Worm (Caenorhabditis elegans) whole organism, L1 larva: ENCODE data around the gene T01D3.1.

ENCODE experiments used
- C16A3.4 ChIP-seq: fragments of 150-350 bp; optimal IDR thresholded peaks from 2 replicates; lab custom pipeline; 2014; ENCODE audit warnings: missing biosample characterization, missing genetic modification characterization
- blmp-1 ChIP-seq: fragments of 150-350 bp; optimal IDR thresholded peaks from 2 replicates; lab custom pipeline; 2014; ENCODE audit warnings: missing biosample characterization, missing genetic modification characterization
- ceh-63 ChIP-seq: fragments of 200-800 bp; sonication (Bioruptor generic); optimal IDR thresholded peaks from 2 replicates; lab custom pipeline; 2018; ENCODE audit warnings: mild to moderate bottlenecking, missing genetic modification characterization, missing compliant biosample characterization
- ceh-88 ChIP-seq: fragments of 200-800 bp; sonication (Bioruptor generic); IDR thresholded peaks from 2 replicates; pipeline ENCODE4 v1.3.6; 2022; ENCODE audit warnings: missing genetic modification characterization, missing compliant biosample characterization
- dpl-1 ChIP-seq, 3 experiments: fragments of 150-350 bp in 2 of 3; sonication (generic microtip) in 1 of 3; optimal IDR thresholded peaks; 2 replicates each; lab custom pipeline; 2014 to 2017; ENCODE audit warnings: missing biosample characterization in 3 of 3, missing genetic modification characterization in 3 of 3, missing genetic modification reagents in 3 of 3
- efl-3 ChIP-seq: fragments of 200-800 bp; sonication (Bioruptor generic); optimal IDR thresholded peaks from 2 replicates; lab custom pipeline; 2018; ENCODE audit warnings: mild to moderate bottlenecking, missing genetic modification characterization, missing compliant biosample characterization
- egl-13 ChIP-seq: sonication (generic microtip); optimal IDR thresholded peaks from 2 replicates; lab custom pipeline; 2016; ENCODE audit warnings: missing genotype, missing genetic modification reagents, missing genetic modification characterization, missing compliant biosample characterization
- elt-2 ChIP-seq: sonication (generic microtip); optimal IDR thresholded peaks from 2 replicates; lab custom pipeline; 2016; ENCODE audit warnings: missing genetic modification characterization, mild to moderate bottlenecking, inconsistent platforms, missing compliant biosample characterization, missing genetic modification reagents
- elt-3 ChIP-seq, 6 experiments: fragments of 150-350 bp in 1 of 6; sonication (generic microtip); optimal IDR thresholded peaks; 2 replicates each; lab custom pipeline; 2017 to 2018; ENCODE audit warnings: missing biosample characterization in 6 of 6, missing genetic modification characterization in 6 of 6, inconsistent platforms in 1 of 6
- fkh-8 ChIP-seq: sonication (generic microtip); optimal IDR thresholded peaks from 2 replicates; lab custom pipeline; 2016; ENCODE audit warnings: mild to moderate bottlenecking, missing genetic modification characterization, missing compliant biosample characterization
- hlh-17 ChIP-seq: fragments of 200-800 bp; sonication (Bioruptor generic); optimal IDR thresholded peaks from 2 replicates; lab custom pipeline; 2018; ENCODE audit warnings: missing genetic modification characterization, mild to moderate bottlenecking, missing compliant biosample characterization, moderate library complexity, borderline replicate concordance
- irx-1 ChIP-seq: sonication (generic microtip); optimal IDR thresholded peaks from 2 replicates; lab custom pipeline; 2016; ENCODE audit warnings: missing genetic modification characterization, missing compliant biosample characterization
- jun-1 ChIP-seq: fragments of 150-350 bp; optimal IDR thresholded peaks from 2 replicates; lab custom pipeline; 2014; ENCODE audit warnings: missing biosample characterization, missing genetic modification reagents, missing genetic modification characterization
- lin-13 ChIP-seq: fragments of 150-350 bp; optimal IDR thresholded peaks from 2 replicates; lab custom pipeline; 2014; ENCODE audit warnings: missing biosample characterization, missing genetic modification reagents, missing genetic modification characterization
- lin-14 ChIP-seq: fragments of 200-800 bp; sonication (Bioruptor generic); optimal IDR thresholded peaks from 2 replicates; lab custom pipeline; 2018; ENCODE audit warnings: mild to moderate bottlenecking, missing genetic modification characterization, moderate library complexity, missing compliant biosample characterization
- lin-35 ChIP-seq, 2 experiments: fragments of 150-350 bp; optimal IDR thresholded peaks; 2 replicates each; lab custom pipeline; 2014; ENCODE audit warnings: missing biosample characterization in 2 of 2, missing genetic modification characterization in 2 of 2, missing genetic modification reagents in 2 of 2
- lin-39 ChIP-seq: fragments of 150-350 bp; optimal IDR thresholded peaks from 2 replicates; lab custom pipeline; 2014; ENCODE audit warnings: missing biosample characterization, missing genetic modification reagents, missing genetic modification characterization
- lsy-2 ChIP-seq, 2 experiments: fragments of 150-350 bp; optimal IDR thresholded peaks; 2 replicates each; lab custom pipeline; 2014; ENCODE audit warnings: missing biosample characterization in 2 of 2, missing genetic modification characterization in 2 of 2
- mdl-1 ChIP-seq, 2 experiments: fragments of 150-350 bp; optimal IDR thresholded peaks; 2 replicates each; lab custom pipeline; 2014 to 2017; ENCODE audit warnings: missing biosample characterization in 2 of 2, missing genetic modification characterization in 2 of 2, inconsistent platforms in 1 of 2
- mef-2 ChIP-seq: fragments of 150-350 bp; optimal IDR thresholded peaks from 2 replicates; lab custom pipeline; 2014; ENCODE audit warnings: missing biosample characterization, missing genetic modification characterization
- mep-1 ChIP-seq: fragments of 150-350 bp; optimal IDR thresholded peaks from 2 replicates; lab custom pipeline; 2014; ENCODE audit warnings: missing biosample characterization, missing genetic modification characterization
- nhr-11 ChIP-seq: fragments of 150-350 bp; optimal IDR thresholded peaks from 2 replicates; lab custom pipeline; 2014; ENCODE audit warnings: missing biosample characterization, missing genetic modification characterization
- nhr-19 ChIP-seq: fragments of 200-800 bp; sonication (Bioruptor generic); conservative IDR thresholded peaks from 2 replicates; pipeline ENCODE4 v1.3.6; 2022; ENCODE audit warnings: missing genetic modification characterization, missing compliant biosample characterization
- nhr-20 ChIP-seq: sonication (generic microtip); optimal IDR thresholded peaks from 2 replicates; lab custom pipeline; 2016; ENCODE audit warnings: mild to moderate bottlenecking, missing genetic modification characterization, missing compliant biosample characterization
- nhr-47 ChIP-seq: sonication (generic microtip); optimal IDR thresholded peaks from 2 replicates; lab custom pipeline; 2016; ENCODE audit warnings: mild to moderate bottlenecking, missing genetic modification characterization, moderate library complexity, missing compliant biosample characterization
- nhr-71 ChIP-seq: sonication (generic microtip); optimal IDR thresholded peaks from 2 replicates; lab custom pipeline; 2016; ENCODE audit warnings: mild to moderate bottlenecking, missing genetic modification characterization, moderate library complexity, missing compliant biosample characterization
- nhr-77 ChIP-seq: fragments of 150-350 bp; optimal IDR thresholded peaks from 2 replicates; lab custom pipeline; 2014; ENCODE audit warnings: missing biosample characterization, missing genetic modification characterization
- nhr-85 ChIP-seq: sonication (generic microtip); peaks from one replicate; lab custom pipeline; 2016; ENCODE audit warnings: missing genetic modification characterization, inconsistent platforms, missing compliant biosample characterization
- nhr-90 ChIP-seq: sonication (generic microtip); optimal IDR thresholded peaks from 2 replicates; lab custom pipeline; 2016; ENCODE audit warnings: mild to moderate bottlenecking, missing genetic modification characterization, missing compliant biosample characterization; ENCODE audit not compliant: poor library complexity
- pax-3 ChIP-seq: fragments of 200-800 bp; sonication (Bioruptor generic); optimal IDR thresholded peaks from 2 replicates; lab custom pipeline; 2018; ENCODE audit warnings: mild to moderate bottlenecking, missing genetic modification characterization, moderate library complexity, missing compliant biosample characterization
- rnt-1 ChIP-seq: sonication (generic microtip); optimal IDR thresholded peaks from 2 replicates; lab custom pipeline; 2016; ENCODE audit warnings: mild to moderate bottlenecking, missing genetic modification characterization, moderate library complexity, missing compliant biosample characterization
- snu-23 ChIP-seq: sonication (generic microtip); optimal IDR thresholded peaks from 2 replicates; lab custom pipeline; 2016; ENCODE audit warnings: missing genetic modification characterization, missing compliant biosample characterization
- sox-4 ChIP-seq: sonication (generic microtip); optimal IDR thresholded peaks from 2 replicates; lab custom pipeline; 2016; ENCODE audit warnings: missing genetic modification characterization, missing compliant biosample characterization
- swsn-7 ChIP-seq: sonication (generic microtip); optimal IDR thresholded peaks from 2 replicates; lab custom pipeline; 2016; ENCODE audit warnings: missing genetic modification characterization, missing compliant biosample characterization
- unc-130 ChIP-seq: fragments of 150-350 bp; optimal IDR thresholded peaks from 2 replicates; lab custom pipeline; 2017; ENCODE audit warnings: missing biosample characterization, missing genetic modification characterization, inconsistent platforms
- unc-86 ChIP-seq: sonication (generic microtip); optimal IDR thresholded peaks from 2 replicates; lab custom pipeline; 2016; ENCODE audit warnings: missing genetic modification characterization, missing compliant biosample characterization
- unc-98 ChIP-seq: fragments of 200-800 bp; sonication (Bioruptor generic); IDR thresholded peaks from 2 replicates; pipeline ENCODE4 v1.3.6; 2022; ENCODE audit warnings: missing genetic modification characterization, missing compliant biosample characterization
- vab-15 ChIP-seq: sonication (generic microtip); optimal IDR thresholded peaks from 2 replicates; lab custom pipeline; 2017; ENCODE audit warnings: missing genotype, mild to moderate bottlenecking, missing genetic modification characterization, missing compliant biosample characterization
- zag-1 ChIP-seq: fragments of 150-350 bp; optimal IDR thresholded peaks from 2 replicates; lab custom pipeline; 2014; ENCODE audit warnings: missing biosample characterization, missing genetic modification characterization
- zip-4 ChIP-seq: fragments of 200-800 bp; sonication (Bioruptor generic); optimal IDR thresholded peaks from 2 replicates; lab custom pipeline; 2018; ENCODE audit warnings: mild to moderate bottlenecking, missing genetic modification characterization, moderate library complexity, missing compliant biosample characterization
- ztf-11 ChIP-seq, 2 experiments: sonication (generic microtip); optimal IDR thresholded peaks; 2 replicates each; lab custom pipeline; 2016 to 2017; ENCODE audit warnings: missing genetic modification characterization in 2 of 2, missing biosample characterization in 1 of 2, missing compliant biosample characterization in 1 of 2

T01D3.1 gene

DNA sequence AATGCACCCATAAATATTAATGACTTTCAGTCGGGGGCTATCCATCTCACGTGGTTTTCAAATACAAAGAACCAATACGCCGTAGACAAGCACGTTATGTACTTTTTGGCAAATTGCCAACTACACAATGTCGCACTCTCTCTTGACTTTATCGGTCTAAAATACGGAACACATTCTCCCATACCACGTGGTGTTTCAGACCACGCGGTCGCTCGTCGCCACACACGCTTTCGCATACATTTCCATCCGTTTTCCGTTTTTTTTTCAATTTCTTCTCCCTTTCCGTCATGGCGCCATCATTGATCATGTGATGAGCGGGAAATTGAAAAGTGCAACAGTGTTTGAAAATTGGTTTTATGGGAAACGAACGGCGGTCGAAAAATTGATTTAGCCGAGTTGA is 31.1 kb upstream of the T01D3.1 start (continued):
- TF ChIP-seq nhr-19 (peak; percentile 91), nhr-11 (tag; lab: Kevin White, UChicago) (no peak), nhr-85 (tag; lab: Kevin White, UChicago) (peak; percentile 99), ztf-11 (tag; optimal IDR thresholded peaks at IDR 0.05; lab: Kevin White, UChicago) (peak in 1 of 2 experiments; percentile 68), lin-13 (GFP tag; lab: Kevin White, UChicago) (peak; percentile 74), swsn-7 (tag; lab: Kevin White, UChicago) (peak; percentile 69), jun-1 (tag; lab: Kevin White, UChicago) (peak; percentile 82), lin-39 (tag; lab: Kevin White, UChicago) (no peak), lin-35 (GFP tag; optimal IDR thresholded peaks at IDR 0.05; lab: Kevin White, UChicago) (peak; percentile 49 to 90), unc-130 (tag; lab: Kevin White, UChicago) (peak; percentile 72), rnt-1 (peak; percentile 77), nhr-47 (tag; lab: Kevin White, UChicago) (peak; percentile 91), hlh-17 (GFP tag; lab: Kevin White, UChicago) (no peak), sox-4 (tag; lab: Kevin White, UChicago) (peak; percentile 38), ceh-88 (GFP tag; lab: Robert Waterston, UW) (peak; percentile 59), irx-1 (tag; lab: Kevin White, UChicago) (peak; percentile 88), pax-3 (tag; lab: Kevin White, UChicago) (peak; percentile 95), ceh-63 (GFP tag; lab: Kevin White, UChicago) (peak; percentile 5), dpl-1 (GFP tag; optimal IDR thresholded peaks at IDR 0.05; lab: Kevin White, UChicago) (peak; percentile 59 to 83 (median 74)), unc-86 (peak; percentile 38), fkh-8 (tag; lab: Kevin White, UChicago) (peak; percentile 72)
- TF ChIP-seq, all 84 proteins: peak for 49

DNA sequence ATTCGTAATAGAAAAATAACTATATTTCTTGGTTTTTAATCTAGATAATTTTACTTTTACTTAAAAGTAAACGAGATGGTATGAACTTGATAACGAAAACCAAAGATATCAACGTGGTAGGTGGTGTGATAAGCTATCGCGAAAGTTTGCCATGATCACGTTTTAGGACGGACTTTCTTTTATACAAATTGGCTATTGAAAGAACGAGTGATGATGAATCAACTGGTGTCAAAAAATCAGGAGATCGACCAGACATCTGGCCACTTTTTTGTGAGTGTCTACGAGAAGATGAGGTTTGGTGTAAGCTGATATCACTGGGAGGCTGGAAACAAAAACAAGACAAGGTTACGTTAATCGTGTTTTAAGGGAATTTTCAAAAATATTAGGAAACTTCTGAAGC is 30.5 kb upstream of the T01D3.1 start:
- TF ChIP-seq nhr-11 (tag; lab: Kevin White, UChicago) (no peak), egl-13 (tag; lab: Kevin White, UChicago) (no peak), snu-23 (GFP tag; lab: Kevin White, UChicago) (peak; percentile 18), nhr-19 (peak; percentile 15; the same call in 1 of the 2 replicates), vab-15 (tag; lab: Kevin White, UChicago) (no peak), mep-1 (tag; lab: Kevin White, UChicago) (peak; percentile 6), mef-2 (tag; lab: Kevin White, UChicago) (no peak), efl-3 (GFP tag; lab: Kevin White, UChicago) (no peak), blmp-1 (tag; lab: Kevin White, UChicago) (peak; percentile 83), elt-3 (tag; optimal IDR thresholded peaks at IDR 0.05; lab: Kevin White, UChicago) (peak in 4 of 6 experiments; percentile 36 to 61 (median 54)), lin-35 (GFP tag; optimal IDR thresholded peaks at IDR 0.05; lab: Kevin White, UChicago) (peak in 1 of 2 experiments; percentile 54), lsy-2 (tag; optimal IDR thresholded peaks at IDR 0.05; lab: Kevin White, UChicago) (peak in 1 of 2 experiments; percentile 13), nhr-90 (peak; percentile 12), nhr-47 (tag; lab: Kevin White, UChicago) (no peak), unc-130 (tag; lab: Kevin White, UChicago) (peak; percentile 11), elt-2 (peak; percentile 42), mdl-1 (tag; optimal IDR thresholded peaks at IDR 0.05; lab: Kevin White, UChicago) (peak in 1 of 2 experiments; percentile 10)

DNA sequence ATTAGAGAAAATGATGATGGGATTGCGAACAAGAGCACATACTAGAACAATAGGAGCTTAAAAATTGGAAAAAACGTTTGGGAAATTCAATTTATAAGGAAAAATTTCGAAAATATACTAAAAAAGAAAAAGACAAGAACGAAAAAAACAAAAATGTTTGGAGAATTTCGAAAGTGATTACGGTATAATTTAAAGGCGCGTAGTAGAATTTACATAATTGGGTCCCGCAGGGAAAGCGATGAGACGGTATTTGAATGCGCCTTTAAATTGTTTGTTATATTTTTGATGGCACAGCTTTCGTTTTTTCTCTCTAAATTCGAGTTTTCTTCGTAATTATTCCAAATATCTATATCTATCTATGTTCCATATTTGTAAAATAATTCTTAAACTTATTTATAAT is 29.6 kb upstream of the T01D3.1 start:
- TF ChIP-seq ztf-11 (tag; optimal IDR thresholded peaks at IDR 0.05; lab: Kevin White, UChicago) (no peak), nhr-85 (tag; lab: Kevin White, UChicago) (peak; percentile 21)
- TF ChIP-seq, all 84 proteins: peak for 1

DNA sequence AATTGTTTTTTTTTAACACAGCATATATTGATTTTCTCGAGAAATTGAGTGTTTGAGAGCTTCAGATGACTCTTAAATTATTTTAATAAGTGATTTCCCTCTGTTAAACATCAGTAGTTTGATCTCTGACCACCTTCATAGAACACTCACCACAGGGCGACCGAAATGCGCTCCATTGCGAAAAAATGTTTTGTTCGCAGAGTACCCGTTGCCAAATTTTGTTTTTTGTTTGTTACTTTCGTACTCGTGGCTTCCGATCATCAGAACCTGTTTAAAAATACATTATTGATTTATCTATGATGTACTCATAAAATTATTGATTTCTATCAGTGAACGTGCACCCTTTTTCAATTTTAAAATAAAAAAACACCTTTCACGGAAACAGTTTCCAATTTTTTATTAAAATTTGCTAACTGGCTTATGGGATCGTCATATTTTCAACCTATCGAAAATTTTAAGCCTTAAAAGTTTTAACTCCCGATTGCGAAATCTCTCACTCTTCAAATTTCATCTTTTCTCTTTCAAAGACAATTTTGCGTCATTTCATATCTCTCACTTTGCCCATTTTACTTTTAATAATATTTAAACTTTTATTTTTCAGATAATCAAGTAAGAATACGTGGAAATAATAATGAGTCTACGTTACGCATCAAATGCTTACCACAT is 28.9 kb upstream of the T01D3.1 start, which contains the start of gene letm-1:
Gene letm-1 (plus strand): TSS at position 598 of the 666 bp plus-strand sequence.
- TF ChIP-seq mdl-1 (tag; optimal IDR thresholded peaks at IDR 0.05; lab: Kevin White, UChicago): peak in 1 of 2 experiments; percentile 48
- peak; percentile 76 for TF ChIP-seq nhr-85 (tag; lab: Kevin White, UChicago)
- peak; percentile 67 for TF ChIP-seq nhr-71 (tag; lab: Kevin White, UChicago)
- TF ChIP-seq blmp-1 (tag; lab: Kevin White, UChicago): peak; percentile 17
- TF ChIP-seq elt-2: peak; percentile 2
- TF ChIP-seq dpl-1 (GFP tag; optimal IDR thresholded peaks at IDR 0.05; lab: Kevin White, UChicago): peak in 2 of 3 experiments; percentile 9 to 38
- TF ChIP-seq unc-98 (GFP tag; lab: Robert Waterston, UW): no peak
- no peak for TF ChIP-seq fkh-8 (tag; lab: Kevin White, UChicago)
- TF ChIP-seq nhr-20 (tag; lab: Kevin White, UChicago): peak; percentile 52
- peak; percentile 40 for TF ChIP-seq zip-4 (GFP tag; lab: Kevin White, UChicago)
- TF ChIP-seq nhr-77 (tag; lab: Kevin White, UChicago): no peak
- TF ChIP-seq C16A3.4 (tag; lab: Kevin White, UChicago): peak; percentile 48
- peak; percentile 46 for TF ChIP-seq nhr-19
- TF ChIP-seq rnt-1: no peak
- TF ChIP-seq snu-23 (GFP tag; lab: Kevin White, UChicago): peak; percentile 39
- TF ChIP-seq zag-1 (tag; lab: Kevin White, UChicago): no peak
- peak in 1 of 2 experiments; percentile 12 for TF ChIP-seq lsy-2 (tag; optimal IDR thresholded peaks at IDR 0.05; lab: Kevin White, UChicago)
- TF ChIP-seq lin-35 (GFP tag; optimal IDR thresholded peaks at IDR 0.05; lab: Kevin White, UChicago): peak; percentile 17 to 54
- peak in 1 of 6 experiments; percentile 12 for TF ChIP-seq elt-3 (tag; optimal IDR thresholded peaks at IDR 0.05; lab: Kevin White, UChicago)
- TF ChIP-seq lin-14 (GFP tag; lab: Kevin White, UChicago): peak; percentile 50
- TF ChIP-seq nhr-11 (tag; lab: Kevin White, UChicago): no peak
- TF ChIP-seq unc-86: no peak
